Worm (Caenorhabditis elegans) whole organism, mixed stage, embryonic: ENCODE data around the gene col-113.

Experiments
- bed-3 ChIP-seq: fragments of 200-800 bp; sonication (Bioruptor generic); optimal IDR thresholded peaks from 3 replicates; lab custom pipeline; 2018; ENCODE audit warnings: mild to moderate bottlenecking, missing genetic modification characterization, moderate library complexity, missing compliant biosample characterization
- blmp-1 ChIP-seq: fragments of 150-350 bp; optimal IDR thresholded peaks from 2 replicates; lab custom pipeline; 2014; ENCODE audit warnings: missing biosample characterization, missing genetic modification characterization
- ceh-83 ChIP-seq: fragments of 200-800 bp; sonication (Bioruptor generic); optimal IDR thresholded peaks from 2 replicates; lab custom pipeline; 2018; ENCODE audit warnings: mild to moderate bottlenecking, missing genetic modification characterization, missing compliant biosample characterization
- ces-1 ChIP-seq: fragments of 150-350 bp; optimal IDR thresholded peaks from 2 replicates; lab custom pipeline; 2014; ENCODE audit warnings: missing biosample characterization, missing genetic modification reagents, missing genetic modification characterization
- elt-3 ChIP-seq: fragments of 150-350 bp; optimal IDR thresholded peaks from 2 replicates; lab custom pipeline; 2014; ENCODE audit warnings: missing biosample characterization, missing genetic modification characterization
- mep-1 ChIP-seq: fragments of 150-350 bp; optimal IDR thresholded peaks from 2 replicates; lab custom pipeline; 2017; ENCODE audit warnings: missing biosample characterization, missing genetic modification reagents, missing genetic modification characterization, inconsistent platforms
- mls-2 ChIP-seq: sonication (generic microtip); optimal IDR thresholded peaks from 2 replicates; lab custom pipeline; 2016; ENCODE audit warnings: mild to moderate bottlenecking, missing genetic modification characterization, moderate library complexity, missing compliant biosample characterization
- nhr-12 ChIP-seq: fragments of 150-350 bp; optimal IDR thresholded peaks from 2 replicates; lab custom pipeline; 2014; ENCODE audit warnings: missing biosample characterization, missing genetic modification characterization
- nhr-2 ChIP-seq: fragments of 150-350 bp; optimal IDR thresholded peaks from 2 replicates; lab custom pipeline; 2014; ENCODE audit warnings: missing biosample characterization, missing genetic modification characterization
- sptf-1 ChIP-seq: sonication (generic microtip); optimal IDR thresholded peaks from 2 replicates; lab custom pipeline; 2017; ENCODE audit warnings: mild to moderate bottlenecking, missing genetic modification characterization, moderate library complexity, missing compliant biosample characterization
- tbx-8 ChIP-seq: fragments of 200-800 bp; sonication (Bioruptor generic); optimal IDR thresholded peaks from 2 replicates; lab custom pipeline; 2018; ENCODE audit warnings: mild to moderate bottlenecking, missing genetic modification characterization, moderate library complexity, missing compliant biosample characterization
- unc-39 ChIP-seq: fragments of 150-350 bp; optimal IDR thresholded peaks from 2 replicates; lab custom pipeline; 2014; ENCODE audit warnings: missing biosample characterization, missing genetic modification characterization
- unc-62 ChIP-seq: fragments of 150-350 bp; optimal IDR thresholded peaks from 2 replicates; lab custom pipeline; 2014; ENCODE audit warnings: missing biosample characterization, missing genetic modification reagents, missing genetic modification characterization

DNA sequence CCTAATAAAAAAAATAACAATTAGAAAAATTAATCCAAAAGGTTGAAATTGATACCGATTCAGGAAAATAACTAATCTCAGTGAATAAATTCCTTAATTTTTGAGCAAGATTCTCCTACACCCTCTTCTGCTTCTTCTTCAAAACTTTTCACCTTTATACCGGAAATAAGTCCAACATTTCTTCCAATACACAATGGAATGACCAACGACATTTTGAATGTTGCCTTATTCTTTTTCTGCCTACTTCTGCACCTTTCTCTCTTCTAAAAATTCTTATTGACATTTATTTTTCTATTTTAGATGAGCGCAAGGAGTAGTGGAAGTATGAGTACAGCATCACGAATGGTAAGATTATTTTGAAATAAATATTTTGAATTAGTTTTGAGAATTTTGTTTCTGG is 44.5 kb upstream of the col-113 start, which contains the start of gene unc-8:
- TF ChIP-seq elt-3 (tag; lab: Kevin White, UChicago) (no peak), nhr-2 (tag; lab: Kevin White, UChicago) (no peak), sptf-1 (no peak), ceh-83 (no peak), ces-1 (GFP tag; lab: Kevin White, UChicago) (no peak), nhr-12 (no peak), tbx-8 (GFP tag; lab: Kevin White, UChicago) (no peak), bed-3 (GFP tag; lab: Kevin White, UChicago) (no peak), unc-39 (tag; lab: Kevin White, UChicago) (no peak), mep-1 (tag; lab: Kevin White, UChicago) (no peak), unc-62 (GFP tag; lab: Kevin White, UChicago) (no peak), mls-2 (tag; lab: Kevin White, UChicago) (no peak), blmp-1 (tag; lab: Kevin White, UChicago) (no peak)
